Fruit fly (Drosophila melanogaster) whole organism, adult: ENCODE data around the gene CG5281.
A peak's percentile ranks its signal among the peaks of the same experiment; 100 is the strongest.

Experiments used
- CG33017 ChIP-seq: fragments of 200-800 bp; sonication (Bioruptor generic); optimal IDR thresholded peaks from 2 replicates; lab custom pipeline; 2018; ENCODE audit warnings: missing biosample characterization, mild to moderate bottlenecking, missing genetic modification characterization, moderate library complexity
- CG5204 ChIP-seq: fragments of 200-800 bp; sonication (Bioruptor generic); optimal IDR thresholded peaks from 2 replicates; lab custom pipeline; 2016; ENCODE audit warnings: missing biosample characterization, missing genetic modification characterization
- CG7045 ChIP-seq: fragments of 200-800 bp; sonication (Bioruptor generic); optimal IDR thresholded peaks from 2 replicates; lab custom pipeline; 2017; ENCODE audit warnings: missing biosample characterization, mild to moderate bottlenecking, missing genetic modification characterization
- Crg-1 ChIP-seq: fragments of 200-800 bp; sonication (Bioruptor generic); optimal IDR thresholded peaks from 2 replicates; lab custom pipeline; 2016; ENCODE audit warnings: missing biosample characterization, missing genetic modification characterization
- Mnt ChIP-seq: fragments of 200-800 bp; sonication (Bioruptor generic); optimal IDR thresholded peaks from 2 replicates; lab custom pipeline; 2016; ENCODE audit warnings: missing biosample characterization, mild to moderate bottlenecking, missing genetic modification characterization

dm6 chr3R:11454210-11454904 lies 18.7 kb downstream of the CG5281 start:
- peak; percentile 78 for TF ChIP-seq CG33017
- no peak for TF ChIP-seq Mnt (GFP tag; lab: Kevin White, UChicago)
- no peak for TF ChIP-seq Crg-1 (GFP tag; lab: Kevin White, UChicago)
- peak; percentile 56 for TF ChIP-seq CG7045 (GFP tag; lab: Kevin White, UChicago)
- peak; percentile 58 for TF ChIP-seq CG5204 (GFP tag; lab: Kevin White, UChicago)
